Fruit fly (Drosophila melanogaster): Measurements from ENCODE around the gene Cdc45.
A peak's percentile ranks its signal among the peaks of the same experiment; 100 is the strongest.

Gene Cdc45

DNA sequence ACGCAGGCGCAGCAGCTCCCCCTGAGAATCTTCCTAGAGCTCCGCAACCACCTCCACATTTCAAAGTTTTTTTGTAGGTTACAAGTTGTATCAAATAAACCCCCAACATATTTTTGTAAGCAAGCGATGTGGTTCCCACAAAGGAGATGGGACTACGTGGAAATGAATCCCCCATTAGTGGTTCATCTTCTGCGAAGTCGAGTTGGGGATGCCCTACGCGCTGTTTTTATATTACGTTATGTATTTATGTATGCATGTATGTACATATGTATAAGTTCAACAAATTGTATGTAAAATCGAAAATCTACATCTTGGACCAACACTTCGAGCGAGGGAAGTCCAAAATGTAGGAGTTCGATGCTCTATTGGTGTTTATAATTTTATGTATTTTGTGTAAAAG lies 15.6 kb upstream of the Cdc45 start, which contains the start of gene CG42259:
Gene CG42259 (plus strand): TSS at position 301 of the 400 bp plus-strand sequence.
- TF ChIP-seq CG33017 (tag; optimal IDR thresholded peaks at IDR 0.05) = no peak
- TF ChIP-seq CG1620 (GFP tag; optimal IDR thresholded peaks at IDR 0.05) = no peak
- no peak for TF ChIP-seq pad (GFP tag; optimal IDR thresholded peaks at IDR 0.05)
- TF ChIP-seq CG14711 (tag; optimal IDR thresholded peaks at IDR 0.05) = no peak
- TF ChIP-seq Mnt (GFP tag; optimal IDR thresholded peaks at IDR 0.05) = no peak
- no peak for TF ChIP-seq Hr96 (GFP tag; optimal IDR thresholded peaks at IDR 0.05)
- no peak for TF ChIP-seq CG7101 (tag; optimal IDR thresholded peaks at IDR 0.05)
- no peak for TF ChIP-seq Clk (GFP tag; optimal IDR thresholded peaks at IDR 0.05)
- no peak for TF ChIP-seq CG12768 (GFP tag; optimal IDR thresholded peaks at IDR 0.05)
- no peak for TF ChIP-seq CG5204 (GFP tag; optimal IDR thresholded peaks at IDR 0.05)
- TF ChIP-seq toe (GFP tag; optimal IDR thresholded peaks at IDR 0.05) = no peak
- TF ChIP-seq ovo (GFP tag; optimal IDR thresholded peaks at IDR 0.05) = no peak
- no peak for TF ChIP-seq cnc (optimal IDR thresholded peaks at IDR 0.05)
- TF ChIP-seq bab1 (GFP tag; optimal IDR thresholded peaks at IDR 0.05) = no peak
- TF ChIP-seq cic (GFP tag; optimal IDR thresholded peaks at IDR 0.05) = no peak
- TF ChIP-seq tj (GFP tag; optimal IDR thresholded peaks at IDR 0.05) = no peak
- no peak for TF ChIP-seq CG11617 (GFP tag; optimal IDR thresholded peaks at IDR 0.05)
- no peak for TF ChIP-seq Crg-1 (GFP tag; optimal IDR thresholded peaks at IDR 0.05)
- TF ChIP-seq CG7045 (GFP tag; optimal IDR thresholded peaks at IDR 0.05) = no peak

DNA sequence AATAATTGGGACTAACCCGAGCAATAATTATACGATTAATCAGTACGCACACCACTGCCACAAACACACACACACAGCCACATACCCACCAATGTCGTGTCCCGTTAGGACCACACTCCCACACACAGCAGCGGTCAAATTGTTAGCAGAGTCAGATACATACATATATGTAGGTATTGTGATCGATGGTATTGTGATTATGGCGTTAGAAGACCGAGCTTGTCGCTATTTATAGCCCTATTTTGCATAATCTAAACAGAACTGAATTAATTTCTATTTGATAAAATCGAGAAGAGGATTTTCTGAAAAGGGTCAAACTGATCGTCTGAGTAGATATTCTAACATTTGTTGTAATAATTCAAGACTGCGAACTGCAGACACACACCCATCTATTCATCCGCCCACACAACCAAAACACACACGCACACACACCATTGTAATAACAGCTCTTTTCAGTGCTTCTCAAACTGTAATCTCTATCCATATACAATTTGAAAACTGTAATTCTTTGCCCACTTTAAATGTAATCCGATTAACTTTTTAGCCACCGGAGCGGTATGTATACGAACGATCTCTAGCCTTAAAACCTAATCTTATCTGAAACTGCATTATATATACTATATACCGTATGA lies 11.2 kb upstream of the Cdc45 start:
- no peak for TF ChIP-seq CG12768 (GFP tag; optimal IDR thresholded peaks at IDR 0.05)
- no peak for TF ChIP-seq Hr96 (GFP tag; optimal IDR thresholded peaks at IDR 0.05)
- peak; percentile 15 for TF ChIP-seq Mnt (GFP tag; optimal IDR thresholded peaks at IDR 0.05)
- TF ChIP-seq ovo (GFP tag; optimal IDR thresholded peaks at IDR 0.05) = peak; percentile 83
- TF ChIP-seq CG5204 (GFP tag; optimal IDR thresholded peaks at IDR 0.05) = no peak
- no peak for TF ChIP-seq CG7045 (GFP tag; optimal IDR thresholded peaks at IDR 0.05)
- no peak for TF ChIP-seq cnc (optimal IDR thresholded peaks at IDR 0.05)
- no peak for TF ChIP-seq CG14711 (tag; optimal IDR thresholded peaks at IDR 0.05)
- TF ChIP-seq tj (GFP tag; optimal IDR thresholded peaks at IDR 0.05) = no peak
- no peak for TF ChIP-seq CG33017 (tag; optimal IDR thresholded peaks at IDR 0.05)
- peak; percentile 35 for TF ChIP-seq Crg-1 (GFP tag; optimal IDR thresholded peaks at IDR 0.05)
- TF ChIP-seq CG7101 (tag; optimal IDR thresholded peaks at IDR 0.05) = peak; percentile 21
- TF ChIP-seq CG1620 (GFP tag; optimal IDR thresholded peaks at IDR 0.05) = no peak
- peak; percentile 32 for TF ChIP-seq pad (GFP tag; optimal IDR thresholded peaks at IDR 0.05)
- no peak for TF ChIP-seq Clk (GFP tag; optimal IDR thresholded peaks at IDR 0.05)
- TF ChIP-seq kay (GFP tag; ENCODE audit: borderline replicate concordance) = no peak
- no peak for TF ChIP-seq bab1 (GFP tag; optimal IDR thresholded peaks at IDR 0.05)

DNA sequence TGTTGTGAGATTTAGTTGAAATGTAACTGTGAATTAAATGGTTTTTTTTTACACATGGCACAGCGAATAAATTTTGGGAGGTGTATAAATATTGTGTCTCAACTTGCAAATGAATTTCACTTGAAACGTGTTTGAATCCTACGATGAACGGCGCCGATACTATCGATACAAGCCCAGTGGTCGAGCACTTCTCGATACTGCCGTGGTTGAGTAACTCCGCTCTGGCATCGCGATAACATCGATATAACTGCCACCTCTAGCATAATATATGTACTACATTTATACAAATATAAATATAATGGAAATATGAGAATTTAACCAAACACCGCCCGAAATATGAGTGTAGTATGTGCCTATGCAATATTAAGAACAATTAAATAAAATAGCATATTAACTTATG lies 2.7 kb upstream of the Cdc45 start:
- no peak for TF ChIP-seq tj (GFP tag; optimal IDR thresholded peaks at IDR 0.05)
- TF ChIP-seq CG5204 (GFP tag; optimal IDR thresholded peaks at IDR 0.05) = no peak
- peak; percentile 49 for TF ChIP-seq Hr96 (GFP tag; optimal IDR thresholded peaks at IDR 0.05)
- no peak for TF ChIP-seq CG14711 (tag; optimal IDR thresholded peaks at IDR 0.05)
- TF ChIP-seq CG11617 (GFP tag; optimal IDR thresholded peaks at IDR 0.05) = no peak
- TF ChIP-seq CG33017 (tag; optimal IDR thresholded peaks at IDR 0.05) = no peak
- TF ChIP-seq ovo (GFP tag; optimal IDR thresholded peaks at IDR 0.05) = peak; percentile 43
- TF ChIP-seq Clk (GFP tag; optimal IDR thresholded peaks at IDR 0.05) = no peak
- peak; percentile 63 for TF ChIP-seq CG1620 (GFP tag; optimal IDR thresholded peaks at IDR 0.05)
- TF ChIP-seq CG12768 (GFP tag; optimal IDR thresholded peaks at IDR 0.05) = no peak
- TF ChIP-seq bab1 (GFP tag; optimal IDR thresholded peaks at IDR 0.05) = peak; percentile 78
- peak; percentile 20 for TF ChIP-seq CG7101 (tag; optimal IDR thresholded peaks at IDR 0.05)
- no peak for TF ChIP-seq cic (GFP tag; optimal IDR thresholded peaks at IDR 0.05)
- peak; percentile 54 for TF ChIP-seq Mnt (GFP tag; optimal IDR thresholded peaks at IDR 0.05)
- TF ChIP-seq cnc (optimal IDR thresholded peaks at IDR 0.05) = no peak
- peak; percentile 38 for TF ChIP-seq Crg-1 (GFP tag; optimal IDR thresholded peaks at IDR 0.05)
- no peak for TF ChIP-seq kay (GFP tag; ENCODE audit: borderline replicate concordance)
- TF ChIP-seq pad (GFP tag; optimal IDR thresholded peaks at IDR 0.05) = peak; percentile 7
- TF ChIP-seq CG7045 (GFP tag; optimal IDR thresholded peaks at IDR 0.05) = no peak
- peak; percentile 45 for TF ChIP-seq toe (GFP tag; optimal IDR thresholded peaks at IDR 0.05)

DNA sequence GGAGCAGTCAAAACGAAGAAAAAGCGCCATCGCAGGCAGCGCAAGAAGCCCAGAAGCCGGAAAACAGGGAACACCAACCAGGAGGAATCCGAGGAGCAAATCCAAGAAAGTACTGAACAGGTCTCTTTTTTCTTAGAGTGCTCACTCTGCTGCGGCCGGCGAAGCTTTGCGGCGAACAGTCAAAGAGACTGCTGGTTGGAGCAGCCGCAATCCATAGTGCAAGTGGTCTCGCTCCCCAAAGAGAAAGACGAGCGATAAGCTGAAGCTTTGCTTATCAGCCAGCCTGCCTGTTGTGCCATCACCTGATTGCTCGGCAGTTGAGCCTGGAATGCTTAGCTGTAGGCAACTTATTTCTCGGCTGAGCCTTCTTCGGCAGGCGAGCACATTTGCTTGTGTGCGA lies 840 bp upstream of the Cdc45 start, which contains the start of gene CG14630:
Gene CG14630 (plus strand): TSS at position 301 of the 400 bp plus-strand sequence.
- peak; percentile 37 for TF ChIP-seq Hr96 (GFP tag; optimal IDR thresholded peaks at IDR 0.05)
- no peak for TF ChIP-seq tj (GFP tag; optimal IDR thresholded peaks at IDR 0.05)
- peak; percentile 53 for TF ChIP-seq CG12768 (GFP tag; optimal IDR thresholded peaks at IDR 0.05)
- peak; percentile 12 for TF ChIP-seq pad (GFP tag; optimal IDR thresholded peaks at IDR 0.05)
- no peak for TF ChIP-seq CG14711 (tag; optimal IDR thresholded peaks at IDR 0.05)
- TF ChIP-seq CG1620 (GFP tag; optimal IDR thresholded peaks at IDR 0.05) = peak; percentile 13
- no peak for TF ChIP-seq bab1 (GFP tag; optimal IDR thresholded peaks at IDR 0.05)
- TF ChIP-seq CG5204 (GFP tag; optimal IDR thresholded peaks at IDR 0.05) = no peak
- no peak for TF ChIP-seq toe (GFP tag; optimal IDR thresholded peaks at IDR 0.05)
- no peak for TF ChIP-seq CG7101 (tag; optimal IDR thresholded peaks at IDR 0.05)
- TF ChIP-seq cnc (optimal IDR thresholded peaks at IDR 0.05) = no peak
- no peak for TF ChIP-seq Mnt (GFP tag; optimal IDR thresholded peaks at IDR 0.05)

DNA sequence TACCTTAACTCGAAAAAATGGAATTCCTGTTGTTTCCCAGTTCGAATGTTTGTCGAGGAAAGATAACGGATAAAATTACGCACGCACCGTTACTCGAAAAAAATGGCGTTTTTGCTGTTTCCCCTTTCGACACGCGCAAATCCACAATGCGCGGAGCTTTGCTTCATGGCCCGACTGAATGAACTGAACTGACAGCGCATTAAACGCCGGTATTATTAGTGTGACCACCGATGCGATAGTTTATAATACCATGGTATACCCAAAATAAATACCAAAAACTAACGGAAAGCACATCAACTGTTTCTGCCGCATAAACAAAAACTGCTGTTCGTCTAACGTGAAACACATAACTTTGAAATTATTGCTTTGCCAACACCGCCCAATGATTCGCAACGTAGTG lies 3.8 kb downstream of the Cdc45 start, which contains the start of the genes CG32814, CG11638 and CG3021:
Gene CG32814 (minus strand): TSS at position 190 of the 400 bp plus-strand sequence.
Gene CG11638 (minus strand): TSS at position 193 of the 400 bp plus-strand sequence.
Gene CG3021 (plus strand): TSS at position 281 of the 400 bp plus-strand sequence.
- TF ChIP-seq CG14711 (tag; optimal IDR thresholded peaks at IDR 0.05) (peak; percentile 30), CG1620 (GFP tag; optimal IDR thresholded peaks at IDR 0.05) (peak; percentile 13), ovo (GFP tag; optimal IDR thresholded peaks at IDR 0.05) (peak; percentile 84), cnc (optimal IDR thresholded peaks at IDR 0.05) (no peak), CG7045 (GFP tag; optimal IDR thresholded peaks at IDR 0.05) (no peak), Mnt (GFP tag; optimal IDR thresholded peaks at IDR 0.05) (peak; percentile 27), toe (GFP tag; optimal IDR thresholded peaks at IDR 0.05) (no peak), Hr96 (GFP tag; optimal IDR thresholded peaks at IDR 0.05) (no peak), bab1 (GFP tag; optimal IDR thresholded peaks at IDR 0.05) (peak; percentile 60), CG12768 (GFP tag; optimal IDR thresholded peaks at IDR 0.05) (no peak), Crg-1 (GFP tag; optimal IDR thresholded peaks at IDR 0.05) (no peak), tj (GFP tag; optimal IDR thresholded peaks at IDR 0.05) (peak; percentile 84), cic (GFP tag; optimal IDR thresholded peaks at IDR 0.05) (no peak), kay (GFP tag; ENCODE audit: borderline replicate concordance) (no peak), CG33017 (tag; optimal IDR thresholded peaks at IDR 0.05) (no peak), CG5204 (GFP tag; optimal IDR thresholded peaks at IDR 0.05) (no peak), Clk (GFP tag; optimal IDR thresholded peaks at IDR 0.05) (no peak), CG7101 (tag; optimal IDR thresholded peaks at IDR 0.05) (peak; percentile 3), CG11617 (GFP tag; optimal IDR thresholded peaks at IDR 0.05) (peak; percentile 15), pad (GFP tag; optimal IDR thresholded peaks at IDR 0.05) (peak; percentile 19)
